Fruit fly (Drosophila melanogaster) whole organism, prepupa: ENCODE measurements around the gene CG6163.

Experiments used
- CG32006 ChIP-seq: fragments of 200-800 bp; sonication (Bioruptor generic); optimal IDR thresholded peaks from 3 replicates; lab custom pipeline; 2017; ENCODE audit warnings: missing biosample characterization, mild to moderate bottlenecking, missing genetic modification characterization
- CG6163 ChIP-seq: fragments of 200-800 bp; sonication (Bioruptor generic); IDR thresholded peaks from 3 replicates; pipeline ENCODE4 v1.3.6; 2022; ENCODE audit warnings: missing biosample characterization, missing genetic modification characterization
- CG8632 ChIP-seq: fragments of 200-800 bp; sonication (Bioruptor generic); optimal IDR thresholded peaks from 3 replicates; lab custom pipeline; 2016; ENCODE audit warnings: missing biosample characterization, missing genetic modification characterization
- Hr39 ChIP-seq: fragments of 200-800 bp; sonication (Bioruptor generic); optimal IDR thresholded peaks from 2 replicates; lab custom pipeline; 2016; ENCODE audit warnings: missing biosample characterization, missing genetic modification characterization
- Lpt ChIP-seq: fragments of 200-800 bp; sonication (Bioruptor generic); optimal IDR thresholded peaks from 3 replicates; lab custom pipeline; 2016; ENCODE audit warnings: missing biosample characterization, missing genetic modification characterization
- Met ChIP-seq: fragments of 200-800 bp; sonication (Bioruptor generic); optimal IDR thresholded peaks from 3 replicates; lab custom pipeline; 2016; ENCODE audit warnings: missing biosample characterization, missing genetic modification characterization
- OdsH ChIP-seq: fragments of 200-800 bp; sonication (Bioruptor generic); optimal IDR thresholded peaks from 3 replicates; lab custom pipeline; 2016; ENCODE audit warnings: missing biosample characterization, missing genetic modification characterization
- pdm3 ChIP-seq: fragments of 200-800 bp; sonication (Bioruptor generic); optimal IDR thresholded peaks from 3 replicates; lab custom pipeline; 2016; ENCODE audit warnings: missing biosample characterization, missing genetic modification characterization
- spab ChIP-seq: fragments of 200-800 bp; sonication (Bioruptor generic); optimal IDR thresholded peaks from 2 replicates; lab custom pipeline; 2017; ENCODE audit warnings: missing biosample characterization, mild to moderate bottlenecking, missing genetic modification characterization, missing genetic modification reagents

DNA sequence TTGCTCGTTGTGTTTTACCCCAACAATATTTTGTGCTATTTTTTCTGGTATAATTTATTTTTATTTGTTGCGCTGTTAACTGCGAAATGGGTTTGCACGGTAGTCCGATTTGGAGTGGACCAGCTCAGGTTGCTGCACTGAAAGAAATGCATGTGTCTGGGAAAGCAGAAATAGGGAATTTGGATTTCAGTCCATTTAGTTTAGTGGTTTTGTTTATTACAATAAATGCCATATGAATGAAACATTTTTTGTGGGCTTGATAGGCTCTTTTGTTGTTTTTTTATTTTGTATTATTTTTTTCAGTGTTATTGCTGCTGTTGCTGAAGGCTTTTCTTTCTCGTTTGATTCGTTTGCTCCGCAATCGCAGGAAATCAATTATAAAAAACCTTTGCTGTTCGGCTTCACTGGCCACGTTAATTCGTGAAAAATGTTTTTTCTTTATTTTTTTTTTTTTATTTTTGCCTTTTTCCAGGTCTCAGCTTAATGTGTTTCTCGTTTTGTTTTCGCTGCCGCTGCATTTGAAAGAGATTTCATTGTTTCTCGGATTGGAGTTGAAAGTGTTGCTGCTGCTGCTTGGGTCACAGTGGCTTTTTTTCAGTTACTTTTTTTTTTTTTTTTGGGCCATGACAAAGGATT, 38.9 kb downstream of the CG6163 start:
- TF ChIP-seq Lpt (GFP tag; lab: Kevin White, UChicago) = peak; percentile 96
- TF ChIP-seq CG8632 = peak; percentile 86
- TF ChIP-seq CG6163 (GFP tag; lab: Robert Waterston, UW) = peak; percentile 97
- TF ChIP-seq spab (GFP tag; lab: Kevin White, UChicago) = peak; percentile 86
- TF ChIP-seq OdsH (GFP tag; lab: Kevin White, UChicago) = peak; percentile 94
- TF ChIP-seq Hr39 (GFP tag; lab: Kevin White, UChicago) = peak; percentile 96
- TF ChIP-seq Met (GFP tag; lab: Kevin White, UChicago) = peak; percentile 96
- peak; percentile 96 for TF ChIP-seq CG32006
- peak; percentile 95 for TF ChIP-seq pdm3
